Fruit fly (Drosophila melanogaster): ENCODE results near the gene pho.
A peak's percentile ranks its signal among the peaks of the same experiment; 100 is the strongest.

Gene pho

dm6 chr4:1127000-1127399, 54.4 kb downstream of the pho start:
- no peak for TF ChIP-seq Dfd (GFP tag; optimal IDR thresholded peaks at IDR 0.05)
- TF ChIP-seq Mio (GFP tag; optimal IDR thresholded peaks at IDR 0.05) = no peak
- TF ChIP-seq pan (optimal IDR thresholded peaks at IDR 0.05) = no peak
- TF ChIP-seq Hr78 (GFP tag; optimal IDR thresholded peaks at IDR 0.05) = no peak
- no peak for TF ChIP-seq usp (GFP tag; optimal IDR thresholded peaks at IDR 0.05)
- TF ChIP-seq dmrt93B (GFP tag; optimal IDR thresholded peaks at IDR 0.05) = no peak
- TF ChIP-seq dl (GFP tag; optimal IDR thresholded peaks at IDR 0.05; ENCODE audit: insufficient read depth in 1 of 2, partially characterized antibody in 2 of 2) = no peak
- no peak for TF ChIP-seq Rel (GFP tag; optimal IDR thresholded peaks at IDR 0.05)
- TF ChIP-seq Rel (tag; optimal IDR thresholded peaks at IDR 0.05) = no peak
- TF ChIP-seq woc (GFP tag; optimal IDR thresholded peaks at IDR 0.05) = no peak
- no peak for TF ChIP-seq Dif (GFP tag; optimal IDR thresholded peaks at IDR 0.05; ENCODE audit: partially characterized antibody)
- TF ChIP-seq N (GFP tag; optimal IDR thresholded peaks at IDR 0.05) = no peak
- no peak for TF ChIP-seq ey (GFP tag; optimal IDR thresholded peaks at IDR 0.05)
- no peak for TF ChIP-seq Hr83 (GFP tag; optimal IDR thresholded peaks at IDR 0.05; ENCODE audit: poor library complexity, severe bottlenecking)
- TF ChIP-seq br (GFP tag; optimal IDR thresholded peaks at IDR 0.05) = no peak
- no peak for TF ChIP-seq Myc (optimal IDR thresholded peaks at IDR 0.05)
- no peak for TF ChIP-seq sage (GFP tag; optimal IDR thresholded peaks at IDR 0.05)
- no peak for TF ChIP-seq fru (GFP tag; optimal IDR thresholded peaks at IDR 0.05)
- TF ChIP-seq sv (GFP tag; optimal IDR thresholded peaks at IDR 0.05) = no peak
- TF ChIP-seq Abd-B (GFP tag; optimal IDR thresholded peaks at IDR 0.05) = no peak

- TF ChIP-seq dl (GFP tag; optimal IDR thresholded peaks at IDR 0.05; ENCODE audit: insufficient read depth in 1 of 2, partially characterized antibody in 2 of 2) (no peak), CG9705 (GFP tag; optimal IDR thresholded peaks at IDR 0.05) (no peak), OdsH (GFP tag; optimal IDR thresholded peaks at IDR 0.05) (no peak), Abd-B (GFP tag; optimal IDR thresholded peaks at IDR 0.05) (no peak), dmrt93B (GFP tag; optimal IDR thresholded peaks at IDR 0.05) (no peak), HLH106 (tag; optimal IDR thresholded peaks at IDR 0.05) (no peak), tai (GFP tag; optimal IDR thresholded peaks at IDR 0.05) (no peak), lola (GFP tag; optimal IDR thresholded peaks at IDR 0.05) (no peak), Hr83 (GFP tag; optimal IDR thresholded peaks at IDR 0.05; ENCODE audit: poor library complexity, severe bottlenecking) (no peak), Hnf4 (GFP tag; optimal IDR thresholded peaks at IDR 0.05) (no peak), brk (GFP tag; optimal IDR thresholded peaks at IDR 0.05) (no peak), ey (GFP tag; optimal IDR thresholded peaks at IDR 0.05) (no peak), h (GFP tag; optimal IDR thresholded peaks at IDR 0.05) (no peak), Hr78 (GFP tag; optimal IDR thresholded peaks at IDR 0.05) (no peak), Sp1 (GFP tag; optimal IDR thresholded peaks at IDR 0.05) (no peak)
Measured at dm6 chr4:1126290-1126689, 55.1 kb downstream of the pho start, which contains the start of gene CG11155. Gene CG11155 (plus strand): TSS chr4:1126602.

dm6 chr4:1124494-1124780, 57.0 kb downstream of the pho start:
- TF ChIP-seq psq (GFP tag; optimal IDR thresholded peaks at IDR 0.05) (no peak), Rel (GFP tag; optimal IDR thresholded peaks at IDR 0.05) (no peak), Rel (tag; optimal IDR thresholded peaks at IDR 0.05) (no peak), Vsx2 (GFP tag; optimal IDR thresholded peaks at IDR 0.05; ENCODE audit: partially characterized antibody) (no peak), sage (GFP tag; optimal IDR thresholded peaks at IDR 0.05) (no peak)

- TF ChIP-seq br (GFP tag; optimal IDR thresholded peaks at IDR 0.05) (no peak), Hr83 (GFP tag; optimal IDR thresholded peaks at IDR 0.05; ENCODE audit: poor library complexity, severe bottlenecking) (no peak), CG32264 (GFP tag; optimal IDR thresholded peaks at IDR 0.05) (no peak), foxo (GFP tag; optimal IDR thresholded peaks at IDR 0.05) (no peak), sage (GFP tag; optimal IDR thresholded peaks at IDR 0.05) (no peak), fru (GFP tag; optimal IDR thresholded peaks at IDR 0.05) (no peak), Rel (GFP tag; optimal IDR thresholded peaks at IDR 0.05) (no peak), Rel (tag; optimal IDR thresholded peaks at IDR 0.05) (no peak), N (GFP tag; optimal IDR thresholded peaks at IDR 0.05) (peak; percentile 71), Hnf4 (GFP tag; optimal IDR thresholded peaks at IDR 0.05) (peak; percentile 15), GATAd (GFP tag; optimal IDR thresholded peaks at IDR 0.05) (no peak), Dif (GFP tag; optimal IDR thresholded peaks at IDR 0.05; ENCODE audit: partially characterized antibody) (no peak), psq (GFP tag; optimal IDR thresholded peaks at IDR 0.05) (no peak), dsf (GFP tag; optimal IDR thresholded peaks at IDR 0.05; ENCODE audit: borderline replicate concordance) (no peak), Jra (GFP tag; optimal IDR thresholded peaks at IDR 0.05) (peak; percentile 24), tai (GFP tag; optimal IDR thresholded peaks at IDR 0.05) (no peak), Hr78 (GFP tag; optimal IDR thresholded peaks at IDR 0.05) (no peak), usp (GFP tag; optimal IDR thresholded peaks at IDR 0.05) (no peak), CrebA (GFP tag; optimal IDR thresholded peaks at IDR 0.05; ENCODE audit: borderline replicate concordance) (no peak), Myc (optimal IDR thresholded peaks at IDR 0.05) (no peak), Dfd (GFP tag; optimal IDR thresholded peaks at IDR 0.05) (no peak), lola (GFP tag; optimal IDR thresholded peaks at IDR 0.05) (peak; percentile 43), woc (GFP tag; optimal IDR thresholded peaks at IDR 0.05) (peak; percentile 17), CG9705 (GFP tag; optimal IDR thresholded peaks at IDR 0.05) (no peak), brk (GFP tag; optimal IDR thresholded peaks at IDR 0.05) (peak; percentile 32), dmrt93B (GFP tag; optimal IDR thresholded peaks at IDR 0.05) (no peak), Vsx2 (GFP tag; optimal IDR thresholded peaks at IDR 0.05; ENCODE audit: partially characterized antibody) (no peak), Abd-B (GFP tag; optimal IDR thresholded peaks at IDR 0.05) (no peak), h (GFP tag; optimal IDR thresholded peaks at IDR 0.05) (no peak), Mio (GFP tag; optimal IDR thresholded peaks at IDR 0.05) (no peak), pan (optimal IDR thresholded peaks at IDR 0.05) (no peak)
Measured at dm6 chr4:1123769-1124493, 57.5 kb downstream of the pho start, which contains the start of gene Arf4. Gene Arf4 (plus strand): TSS chr4:1124167.

All from whole organism, wandering third instar larva.